Fruit fly (Drosophila melanogaster) whole organism, adult: ENCODE results near the gene mtd.

Experiments used
- CG1620 ChIP-seq: fragments of 200-800 bp; sonication (Bioruptor generic); optimal IDR thresholded peaks from 2 replicates; lab custom pipeline; 2016; ENCODE audit warnings: missing biosample characterization, missing genetic modification characterization
- CG5204 ChIP-seq: fragments of 200-800 bp; sonication (Bioruptor generic); optimal IDR thresholded peaks from 2 replicates; lab custom pipeline; 2016; ENCODE audit warnings: missing biosample characterization, missing genetic modification characterization
- Crg-1 ChIP-seq: fragments of 200-800 bp; sonication (Bioruptor generic); optimal IDR thresholded peaks from 2 replicates; lab custom pipeline; 2016; ENCODE audit warnings: missing biosample characterization, missing genetic modification characterization
- Mnt ChIP-seq: fragments of 200-800 bp; sonication (Bioruptor generic); optimal IDR thresholded peaks from 2 replicates; lab custom pipeline; 2016; ENCODE audit warnings: missing biosample characterization, mild to moderate bottlenecking, missing genetic modification characterization
- cnc ChIP-seq, 2 experiments: fragments of >200 bp; optimal IDR thresholded peaks; 2 replicates each; lab custom pipeline; 2017
- ovo ChIP-seq: fragments of 200-800 bp; sonication (Bioruptor generic); optimal IDR thresholded peaks from 2 replicates; lab custom pipeline; 2016; ENCODE audit warnings: missing biosample characterization, missing genetic modification characterization

DNA sequence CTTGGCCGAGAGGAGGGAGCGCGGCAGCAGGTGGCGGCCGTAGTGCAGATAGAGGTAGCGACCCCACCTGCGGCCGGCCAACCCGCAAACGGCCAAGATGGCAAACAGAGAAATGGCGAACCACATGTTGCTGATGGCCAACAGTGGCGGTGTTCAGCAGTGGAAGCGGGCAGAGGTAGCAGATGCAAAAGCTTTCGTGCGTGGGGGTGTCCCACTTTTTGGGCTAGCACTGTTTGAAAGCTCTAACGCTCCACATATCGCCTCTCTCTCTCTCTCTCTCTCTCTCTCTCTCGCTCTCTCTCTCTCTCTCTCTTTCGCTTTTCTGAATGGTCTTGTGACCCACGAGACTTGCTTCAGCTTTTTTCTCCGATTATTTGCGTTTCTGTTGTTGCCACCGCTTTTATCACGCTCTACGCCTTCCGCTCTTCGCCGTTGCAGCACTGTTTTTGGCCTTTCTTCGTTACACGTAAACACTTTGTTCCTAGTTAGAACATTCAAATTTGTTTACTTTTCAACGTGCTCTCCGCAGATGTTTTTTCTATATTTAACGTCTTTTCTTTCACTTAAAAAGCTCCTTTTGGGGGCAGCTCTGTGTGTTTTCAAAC, 67.4 kb downstream of the mtd start:
- TF ChIP-seq CG1620 (GFP tag; lab: Kevin White, UChicago) = no peak
- TF ChIP-seq Mnt = peak; percentile 8
- TF ChIP-seq cnc (optimal IDR thresholded peaks at IDR 0.05; lab: Kevin White, UChicago) = no peak
- no peak for TF ChIP-seq ovo (GFP tag; lab: Kevin White, UChicago)
- no peak for TF ChIP-seq CG5204 (GFP tag; lab: Kevin White, UChicago)
- TF ChIP-seq Crg-1 (GFP tag; lab: Kevin White, UChicago) = no peak
